Worm (Caenorhabditis elegans) whole organism, early embryonic: ENCODE data around the gene Y54G2A.7.

Experiments
- ama-1 ChIP-seq: fragments of 150-350 bp; optimal IDR thresholded peaks from 2 replicates; lab custom pipeline; 2014
- flt-1 ChIP-seq: fragments of 200-800 bp; sonication (Bioruptor generic); IDR thresholded peaks from 2 replicates; pipeline ENCODE4 v1.3.6; 2022; ENCODE audit warnings: missing genetic modification characterization, missing compliant biosample characterization
- pes-1 ChIP-seq: fragments of 200-800 bp; sonication (Bioruptor generic); IDR thresholded peaks from 2 replicates; pipeline ENCODE4 v1.3.6; 2022; ENCODE audit warnings: missing genetic modification reagents, missing genetic modification characterization, missing compliant biosample characterization
- scrt-1 ChIP-seq: fragments of 200-800 bp; sonication (Bioruptor generic); IDR thresholded peaks from 2 replicates; pipeline ENCODE4 v1.3.6; 2022; ENCODE audit warnings: missing genetic modification characterization, missing compliant biosample characterization
- sea-1 ChIP-seq: fragments of 200-800 bp; sonication (Bioruptor generic); conservative IDR thresholded peaks from 2 replicates; pipeline ENCODE4 v1.3.6; 2022; ENCODE audit warnings: missing genetic modification characterization, missing compliant biosample characterization
- tbx-37 ChIP-seq: fragments of 200-800 bp; sonication (Bioruptor generic); conservative IDR thresholded peaks from 2 replicates; pipeline ENCODE4 v1.3.6; 2022; ENCODE audit warnings: missing genetic modification reagents, missing genetic modification characterization, missing compliant biosample characterization
- tra-4 ChIP-seq: sonication (generic microtip); optimal IDR thresholded peaks from 2 replicates; lab custom pipeline; 2017; ENCODE audit warnings: missing genetic modification characterization, missing compliant biosample characterization

DNA sequence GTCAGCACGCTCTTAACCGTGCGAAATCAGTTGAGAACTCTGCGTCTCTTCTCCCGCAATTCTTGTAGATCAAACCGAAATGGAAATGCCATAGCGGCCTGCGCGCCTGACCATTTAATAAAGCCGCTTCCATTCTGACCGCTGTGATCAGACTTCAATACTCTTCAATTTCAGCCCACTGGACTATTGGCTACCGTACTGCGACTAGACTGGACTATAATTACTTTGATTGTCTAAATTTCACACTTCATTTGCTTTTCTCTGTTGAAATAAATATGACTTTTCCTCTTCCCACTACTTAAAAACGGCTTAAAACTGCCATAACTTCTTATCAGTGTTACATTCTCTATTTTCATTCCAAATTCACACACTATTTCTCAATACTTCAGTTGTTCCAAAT, at the start of gene Y54G2A.7:
- TF ChIP-seq flt-1 (GFP tag; lab: Robert Waterston, UW) (no peak), scrt-1 (GFP tag; lab: Robert Waterston, UW) (no peak), ama-1 (lab: Kevin White, UChicago) (no peak), tra-4 (tag; lab: Kevin White, UChicago) (no peak), pes-1 (GFP tag; lab: Robert Waterston, UW) (no peak), tbx-37 (GFP tag; lab: Robert Waterston, UW) (no peak), sea-1 (no peak)
